Fruit fly (Drosophila melanogaster) whole organism, wandering third instar larva: Measurements from ENCODE around the gene Samuel.
A peak's percentile ranks its signal among the peaks of the same experiment; 100 is the strongest.

Experiments used
- Abd-B ChIP-seq: fragments of >200 bp; optimal IDR thresholded peaks from 2 replicates; lab custom pipeline; 2017; ENCODE audit warnings: missing biosample characterization, missing genetic modification characterization
- CG32264 ChIP-seq: fragments of 200-800 bp; sonication (Bioruptor generic); optimal IDR thresholded peaks from 2 replicates; lab custom pipeline; 2016; ENCODE audit warnings: missing biosample characterization, missing genetic modification characterization
- Dif ChIP-seq: fragments of 200-275, 200-300 bp; sonication (Bioruptor generic); optimal IDR thresholded peaks from 2 replicates; lab custom pipeline; 2018; ENCODE audit warnings: missing biosample characterization, missing genetic modification characterization; ENCODE audit not compliant: partially characterized antibody
- GATAd ChIP-seq: sonication (Bioruptor generic); optimal IDR thresholded peaks from 2 replicates; lab custom pipeline; 2016; ENCODE audit warnings: missing biosample characterization, missing genetic modification characterization
- HLH106 ChIP-seq: fragments of 200-800 bp; optimal IDR thresholded peaks from 3 replicates; lab custom pipeline; 2019; ENCODE audit warnings: missing biosample characterization, mild to moderate bottlenecking, missing genetic modification characterization, moderate library complexity
- Hr78 ChIP-seq: fragments of >200 bp; optimal IDR thresholded peaks from 2 replicates; lab custom pipeline; 2017; ENCODE audit warnings: missing biosample characterization, missing genetic modification characterization
- Hr83 ChIP-seq: fragments of 200-300 bp; sonication (Bioruptor generic); optimal IDR thresholded peaks from 2 replicates; lab custom pipeline; 2016; ENCODE audit warnings: missing biosample characterization, mild to moderate bottlenecking, missing genetic modification characterization, moderate library complexity; ENCODE audit not compliant: poor library complexity, severe bottlenecking
- Jra ChIP-seq: sonication (Bioruptor generic); optimal IDR thresholded peaks from 2 replicates; lab custom pipeline; 2016; ENCODE audit warnings: missing biosample characterization, missing genetic modification characterization
- Myc ChIP-seq: fragments of >200 bp; optimal IDR thresholded peaks from 2 replicates; lab custom pipeline; 2017
- Rel ChIP-seq, 2 experiments: fragments of 200-800 bp; sonication (Bioruptor generic) in 1 of 2; optimal IDR thresholded peaks; 2 replicates in 1 of 2; 3 replicates in 1 of 2; lab custom pipeline; 2016 to 2019; ENCODE audit warnings: mild to moderate bottlenecking in 2 of 2, missing biosample characterization in 2 of 2, missing genetic modification characterization in 2 of 2, moderate library complexity in 1 of 2
- Sp1 ChIP-seq: fragments of 200-800 bp; sonication (Bioruptor generic); optimal IDR thresholded peaks from 3 replicates; lab custom pipeline; 2019; ENCODE audit warnings: missing biosample characterization, mild to moderate bottlenecking, missing genetic modification characterization, moderate library complexity
- Vsx2 ChIP-seq: fragments of 200-300, 225-300 bp; sonication (Bioruptor generic); optimal IDR thresholded peaks from 2 replicates; lab custom pipeline; 2018; ENCODE audit warnings: missing biosample characterization, missing genetic modification characterization; ENCODE audit not compliant: partially characterized antibody
- brk ChIP-seq: fragments of 200-800 bp; sonication (Bioruptor generic); optimal IDR thresholded peaks from 2 replicates; lab custom pipeline; 2016; ENCODE audit warnings: missing biosample characterization, mild to moderate bottlenecking, missing genetic modification characterization
- dl ChIP-seq, 2 experiments: fragments of 175-275, 200-275 bp in 1 of 2; fragments of 200-275 bp in 1 of 2; sonication (Bioruptor generic); optimal IDR thresholded peaks; lab custom pipeline; 2018; ENCODE audit warnings: mild to moderate bottlenecking in 2 of 2, missing biosample characterization in 2 of 2, missing genetic modification characterization in 2 of 2, moderate library complexity in 2 of 2; ENCODE audit not compliant: partially characterized antibody in 2 of 2, insufficient read depth in 1 of 2
- ey ChIP-seq: fragments of 200-800 bp; sonication (Bioruptor generic); optimal IDR thresholded peaks from 2 replicates; lab custom pipeline; 2016; ENCODE audit warnings: missing biosample characterization, missing genetic modification characterization
- foxo ChIP-seq, 2 experiments: fragments of 200-800 bp; sonication (Bioruptor generic); optimal IDR thresholded peaks; 2 replicates in 1 of 2; 3 replicates in 1 of 2; lab custom pipeline; 2016 to 2017; ENCODE audit warnings: missing biosample characterization in 2 of 2, missing genetic modification characterization in 2 of 2
- fru ChIP-seq: fragments of 200-800 bp; sonication (Bioruptor generic); optimal IDR thresholded peaks from 3 replicates; lab custom pipeline; 2016; ENCODE audit warnings: missing biosample characterization, mild to moderate bottlenecking, missing genetic modification characterization
- h ChIP-seq: fragments of 200-800 bp; sonication (Bioruptor generic); optimal IDR thresholded peaks from 3 replicates; lab custom pipeline; 2016; ENCODE audit warnings: missing biosample characterization, mild to moderate bottlenecking, missing genetic modification characterization
- jim ChIP-seq: fragments of 175-275, 200-325 bp; sonication (Bioruptor generic); optimal IDR thresholded peaks from 2 replicates; lab custom pipeline; 2016; ENCODE audit warnings: missing biosample characterization, mild to moderate bottlenecking, missing genetic modification characterization
- lola ChIP-seq: fragments of >200 bp; optimal IDR thresholded peaks from 2 replicates; lab custom pipeline; 2017; ENCODE audit warnings: missing biosample characterization, missing genetic modification characterization
- psq ChIP-seq: fragments of 200-800 bp; sonication (Bioruptor generic); optimal IDR thresholded peaks from 3 replicates; lab custom pipeline; 2017; ENCODE audit warnings: missing biosample characterization, mild to moderate bottlenecking, missing genetic modification characterization, moderate library complexity
- sage ChIP-seq: fragments of 200-800 bp; sonication (Bioruptor generic); optimal IDR thresholded peaks from 2 replicates; lab custom pipeline; 2016; ENCODE audit warnings: missing biosample characterization, mild to moderate bottlenecking, missing genetic modification characterization
- sv ChIP-seq: fragments of 200-800 bp; sonication (Bioruptor generic); optimal IDR thresholded peaks from 3 replicates; lab custom pipeline; 2016; ENCODE audit warnings: missing biosample characterization, missing genetic modification characterization
- tai ChIP-seq: sonication (Bioruptor generic); optimal IDR thresholded peaks from 2 replicates; lab custom pipeline; 2016; ENCODE audit warnings: missing biosample characterization, missing genetic modification characterization
- usp ChIP-seq: fragments of >200 bp; optimal IDR thresholded peaks from 2 replicates; lab custom pipeline; 2017; ENCODE audit warnings: missing biosample characterization, missing genetic modification characterization
- woc ChIP-seq: sonication (Bioruptor generic); optimal IDR thresholded peaks from 2 replicates; lab custom pipeline; 2016; ENCODE audit warnings: missing biosample characterization, mild to moderate bottlenecking, missing genetic modification characterization

Samuel gene

dm6 chr2L:11100516-11101061 lies 33.8 kb upstream of the Samuel start, which contains the start of gene Ge-1:
Gene Ge-1, minus strand, starts transcription at chr2L:11100888.
- TF ChIP-seq jim (GFP tag; lab: Kevin White, UChicago) (no peak), Hr83 (GFP tag; lab: Kevin White, UChicago) (peak; percentile 20), sv (GFP tag; lab: Kevin White, UChicago) (no peak), Sp1 (GFP tag; lab: Kevin White, UChicago) (no peak), brk (GFP tag; lab: Kevin White, UChicago) (no peak), usp (GFP tag; lab: Kevin White, UChicago) (no peak), Abd-B (GFP tag; lab: Kevin White, UChicago) (no peak), sage (GFP tag; lab: Kevin White, UChicago) (no peak)

- peak; percentile 49 for TF ChIP-seq sv (GFP tag; lab: Kevin White, UChicago)
- TF ChIP-seq Vsx2 (GFP tag; lab: Kevin White, UChicago): no peak
- peak; percentile 96 for TF ChIP-seq Myc (lab: Kevin White, UChicago)
- no peak for TF ChIP-seq usp (GFP tag; lab: Kevin White, UChicago)
- peak; percentile 87 for TF ChIP-seq woc (GFP tag; lab: Kevin White, UChicago)
- no peak for TF ChIP-seq fru (GFP tag; lab: Kevin White, UChicago)
- TF ChIP-seq GATAd (GFP tag; lab: Kevin White, UChicago): no peak
- TF ChIP-seq psq (GFP tag; lab: Kevin White, UChicago): peak; percentile 13
- no peak for TF ChIP-seq Rel (GFP tag; optimal IDR thresholded peaks at IDR 0.05; lab: Kevin White, UChicago)
- no peak for TF ChIP-seq Rel (tag; optimal IDR thresholded peaks at IDR 0.05; lab: Kevin White, UChicago)
- TF ChIP-seq brk (GFP tag; lab: Kevin White, UChicago): no peak
- TF ChIP-seq lola (GFP tag; lab: Kevin White, UChicago): no peak
These were observed 24.3 kb upstream of the Samuel start, which contains the start of gene Wdr59 for dm6 chr2L:11091111-11091510. Gene Wdr59, plus strand, starts transcription at chr2L:11091444.

- TF ChIP-seq Hr83 (GFP tag; lab: Kevin White, UChicago): no peak
- TF ChIP-seq Dif (GFP tag; lab: Kevin White, UChicago): peak; percentile 11
These were observed 19.6 kb upstream of the Samuel start, which contains the start of gene CG16854 for dm6 chr2L:11086357-11086924. Gene CG16854, plus strand, starts transcription at chr2L:11086721.

dm6 chr2L:11085129-11085528 lies 18.3 kb upstream of the Samuel start, which contains the start of gene AstCC:
Gene AstCC, minus strand, starts transcription at chr2L:11085229.
- TF ChIP-seq CG32264 (GFP tag; lab: Kevin White, UChicago) (no peak), foxo (GFP tag; optimal IDR thresholded peaks at IDR 0.05; lab: Kevin White, UChicago) (no peak), h (GFP tag; lab: Kevin White, UChicago) (no peak), HLH106 (tag; lab: Kevin White, UChicago) (no peak), Jra (no peak), tai (GFP tag; lab: Kevin White, UChicago) (no peak), ey (GFP tag; lab: Kevin White, UChicago) (no peak), Hr78 (GFP tag; lab: Kevin White, UChicago) (no peak), lola (GFP tag; lab: Kevin White, UChicago) (no peak), Abd-B (GFP tag; lab: Kevin White, UChicago) (no peak)
- TF ChIP-seq, all 38 proteins: peak for 0

- no peak for TF ChIP-seq foxo (GFP tag; optimal IDR thresholded peaks at IDR 0.05; lab: Kevin White, UChicago)
- peak; percentile 6 for TF ChIP-seq Myc (lab: Kevin White, UChicago)
- TF ChIP-seq GATAd (GFP tag; lab: Kevin White, UChicago): no peak
- no peak for TF ChIP-seq fru (GFP tag; lab: Kevin White, UChicago)
- no peak for TF ChIP-seq Hr83 (GFP tag; lab: Kevin White, UChicago)
- TF ChIP-seq dl (GFP tag; optimal IDR thresholded peaks at IDR 0.05; lab: Kevin White, UChicago; ENCODE audit: insufficient read depth in 1 of 2, partially characterized antibody in 2 of 2): no peak
These were observed 15.2 kb upstream of the Samuel start for dm6 chr2L:11082025-11082424.
